Worm (Caenorhabditis elegans) whole organism, L4/young adult: ENCODE results near the gene skr-17.

Source experiments
- W03F9.2 ChIP-seq: fragments of 150-350 bp; optimal IDR thresholded peaks from 2 replicates; lab custom pipeline; 2014; ENCODE audit warnings: missing biosample characterization, missing genetic modification characterization
- dao-5 ChIP-seq: sonication (generic microtip); optimal IDR thresholded peaks from 2 replicates; lab custom pipeline; 2016; ENCODE audit warnings: missing genotype, missing genetic modification characterization, moderate library complexity, missing compliant biosample characterization
- him-1 ChIP-seq: sonication (generic microtip); optimal IDR thresholded peaks from 2 replicates; lab custom pipeline; 2016; ENCODE audit warnings: missing genotype, missing genetic modification reagents, missing genetic modification characterization, missing compliant biosample characterization

skr-17 gene

ce11 chrII:7776232-7776631 lies 7.1 kb upstream of the skr-17 start:
- TF ChIP-seq dao-5 (no peak), him-1 (no peak), W03F9.2 (no peak)

ce11 chrII:7776715-7777114 lies 6.6 kb upstream of the skr-17 start:
- TF ChIP-seq him-1, result no peak
- TF ChIP-seq dao-5, result no peak
- no peak for TF ChIP-seq W03F9.2

- TF ChIP-seq W03F9.2, result no peak
- no peak for TF ChIP-seq him-1
- no peak for TF ChIP-seq dao-5
Observed at ce11 chrII:7777320-7777978, 5.9 kb upstream of the skr-17 start, which contains the start of gene mthf-1. Gene mthf-1, minus strand, starts transcription at chrII:7777823.

- TF ChIP-seq W03F9.2 (no peak), him-1 (no peak), dao-5 (no peak)
Observed at ce11 chrII:7778273-7778672, 5.0 kb upstream of the skr-17 start.

- no peak for TF ChIP-seq dao-5
- no peak for TF ChIP-seq him-1
- no peak for TF ChIP-seq W03F9.2
Observed at ce11 chrII:7781102-7781616, 2.2 kb upstream of the skr-17 start, which contains the start of the genes snpc-1.1 and spdl-1. Gene snpc-1.1, minus strand, starts transcription at chrII:7781301. Gene spdl-1, plus strand, starts transcription at chrII:7781566.

ce11 chrII:7789605-7790004 lies 6.3 kb downstream of the skr-17 start:
- TF ChIP-seq him-1 (no peak), dao-5 (no peak), W03F9.2 (no peak)

- TF ChIP-seq dao-5 (no peak), him-1 (no peak), W03F9.2 (no peak)
Observed at ce11 chrII:7790324-7790898, 7.1 kb downstream of the skr-17 start, which contains the start of gene srlf-1. Gene srlf-1, plus strand, starts transcription at chrII:7790591.

- no peak for TF ChIP-seq W03F9.2
- TF ChIP-seq him-1, result no peak
- no peak for TF ChIP-seq dao-5
Observed at ce11 chrII:7791408-7792050, 8.2 kb downstream of the skr-17 start.

ce11 chrII:7792514-7792913 lies 9.2 kb downstream of the skr-17 start:
- TF ChIP-seq W03F9.2 (no peak), dao-5 (no peak), him-1 (no peak)

- TF ChIP-seq him-1, result no peak
- TF ChIP-seq dao-5, result no peak
- TF ChIP-seq W03F9.2, result no peak
Observed at ce11 chrII:7794222-7794621, 10.9 kb downstream of the skr-17 start, which contains the start of gene glr-4. Gene glr-4, minus strand, starts transcription at chrII:7794322.

- TF ChIP-seq W03F9.2 (no peak), dao-5 (no peak)
Observed at ce11 chrII:7795299-7795698, 12.0 kb downstream of the skr-17 start.

- TF ChIP-seq W03F9.2, result no peak
- TF ChIP-seq dao-5, result no peak
- TF ChIP-seq him-1, result no peak
Observed at ce11 chrII:7801255-7801654, 17.9 kb downstream of the skr-17 start.

ce11 chrII:7801899-7802298 lies 18.6 kb downstream of the skr-17 start:
- TF ChIP-seq him-1 (no peak), dao-5 (no peak), W03F9.2 (no peak)

- no peak for TF ChIP-seq him-1
- TF ChIP-seq W03F9.2, result no peak
- no peak for TF ChIP-seq dao-5
Observed at ce11 chrII:7803174-7803573, 19.9 kb downstream of the skr-17 start.

ce11 chrII:7806054-7806453 lies 22.7 kb downstream of the skr-17 start:
- no peak for TF ChIP-seq W03F9.2
- TF ChIP-seq dao-5, result no peak
- no peak for TF ChIP-seq him-1

ce11 chrII:7806872-7807271 lies 23.6 kb downstream of the skr-17 start:
- TF ChIP-seq dao-5, result no peak
- TF ChIP-seq him-1, result no peak
- TF ChIP-seq W03F9.2, result no peak
